Fruit fly (Drosophila melanogaster) S2 (cell line): ENCODE data around the gene Pglym87.

ENCODE experiments used
- CG8478 ChIP-seq: fragments of >200 bp; optimal IDR thresholded peaks from 2 replicates; lab custom pipeline; 2018
- CTCF ChIP-seq, 2 experiments: fragments of >200 bp; optimal IDR thresholded peaks; 2 replicates each; lab custom pipeline; 2018

DNA sequence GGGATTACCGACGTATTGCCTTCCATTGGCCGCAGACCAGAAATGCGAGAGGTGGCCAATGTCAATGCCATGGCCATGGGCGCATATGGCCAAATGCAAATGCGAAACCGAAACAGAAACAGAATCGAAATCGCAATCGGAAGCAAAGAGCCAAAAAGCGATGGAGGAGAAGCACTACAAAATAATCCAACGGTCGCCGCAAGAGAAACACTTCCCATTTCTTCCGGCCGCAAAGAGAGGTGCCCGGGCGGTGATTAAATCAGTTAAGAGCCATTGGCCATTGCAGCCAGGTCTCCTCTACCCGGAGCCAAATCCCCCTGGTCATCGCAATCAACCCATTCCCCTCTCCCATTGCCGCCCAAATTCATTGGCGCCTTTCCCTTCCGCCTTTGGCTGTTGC is 18.3 kb downstream of the Pglym87 start, which contains the start of gene CG14742:
- TF ChIP-seq CTCF (optimal IDR thresholded peaks at IDR 0.05; lab: Kevin White, UChicago) (no peak), CG8478 (lab: Kevin White, UChicago) (no peak)
